Fruit fly (Drosophila melanogaster): ENCODE data around the gene fh.
A peak's percentile ranks its signal among the peaks of the same experiment; 100 is the strongest.

- TF ChIP-seq Doc2 (GFP tag; IDR thresholded peaks at IDR 0.05) (no peak), zf30C (GFP tag; optimal IDR thresholded peaks at IDR 0.05) (no peak), usp (GFP tag; optimal IDR thresholded peaks at IDR 0.05) (no peak), phol (tag; optimal IDR thresholded peaks at IDR 0.05) (peak; percentile 36), TFAM (GFP tag; optimal IDR thresholded peaks at IDR 0.05) (no peak), CG17829 (tag; optimal IDR thresholded peaks at IDR 0.05) (no peak), stc (GFP tag; IDR thresholded peaks at IDR 0.05) (no peak), amos (GFP tag; IDR thresholded peaks at IDR 0.05; ENCODE audit: partially characterized antibody) (peak; percentile 43; the same call in 1 of the 2 replicates), CTCF (GFP tag; optimal IDR thresholded peaks at IDR 0.05) (no peak), ac (GFP tag; optimal IDR thresholded peaks at IDR 0.05) (no peak)
Observed at dm6 chrX:9158366-9158765, 9.5 kb upstream of the fh start, which contains the start of the genes Ost48 and Dlip1.
